Worm (Caenorhabditis elegans): ENCODE results near the gene F44A2.7.

ce11 chrV:9293359-9293758 is 27.9 kb upstream of the F44A2.7 start:
- no peak for TF ChIP-seq nhr-11 (tag; optimal IDR thresholded peaks at IDR 0.05)
- TF ChIP-seq elt-2 (tag; optimal IDR thresholded peaks at IDR 0.05), result no peak
- TF ChIP-seq zag-1 (tag; optimal IDR thresholded peaks at IDR 0.05), result no peak
- no peak for TF ChIP-seq snpc-4 (tag; optimal IDR thresholded peaks at IDR 0.05)
- no peak for TF ChIP-seq nhr-237 (tag; optimal IDR thresholded peaks at IDR 0.05)
- no peak for TF ChIP-seq ceh-28 (tag; optimal IDR thresholded peaks at IDR 0.05)
- TF ChIP-seq nhr-77 (tag; optimal IDR thresholded peaks at IDR 0.05), result no peak
- no peak for TF ChIP-seq ztf-4 (tag; optimal IDR thresholded peaks at IDR 0.05)
